Worm (Caenorhabditis elegans) whole organism, midembryonic: ENCODE data around the gene ugtp-1.
A peak's percentile ranks its signal among the peaks of the same experiment; 100 is the strongest.

ENCODE experiments used
- cog-1 ChIP-seq: sonication (generic microtip); optimal IDR thresholded peaks from 2 replicates; lab custom pipeline; 2016; ENCODE audit warnings: missing genetic modification characterization, missing compliant biosample characterization
- klf-2 ChIP-seq: fragments of 200-800 bp; sonication (Bioruptor generic); conservative IDR thresholded peaks from 2 replicates; pipeline ENCODE4 v1.3.6; 2022; ENCODE audit warnings: missing genetic modification reagents, missing genetic modification characterization, missing compliant biosample characterization
- med-1 ChIP-seq: sonication (generic microtip); optimal IDR thresholded peaks from 2 replicates; lab custom pipeline; 2017; ENCODE audit warnings: missing genetic modification characterization, mild to moderate bottlenecking, missing compliant biosample characterization, antibody characterized with exemption, missing genetic modification reagents; ENCODE audit not compliant: insufficient read depth
- ref-1 ChIP-seq: fragments of 200-800 bp; sonication (Bioruptor generic); conservative IDR thresholded peaks from 2 replicates; pipeline ENCODE4 v1.3.6; 2022; ENCODE audit warnings: missing genetic modification reagents, missing genetic modification characterization, missing compliant biosample characterization
- tab-1 ChIP-seq: fragments of 200-800 bp; sonication (Bioruptor generic); IDR thresholded peaks from 2 replicates; pipeline ENCODE4 v1.3.6; 2022; ENCODE audit warnings: missing genetic modification characterization, missing compliant biosample characterization
- ztf-23 ChIP-seq: fragments of 200-800 bp; sonication (Bioruptor generic); IDR thresholded peaks from 2 replicates; pipeline ENCODE4 v1.3.6; 2022; ENCODE audit warnings: missing genetic modification reagents, missing genetic modification characterization, missing compliant biosample characterization
- ztf-29 ChIP-seq: fragments of 200-800 bp; sonication (Bioruptor generic); IDR thresholded peaks from 2 replicates; pipeline ENCODE4 v1.3.6; 2022; ENCODE audit warnings: missing genetic modification reagents, missing genetic modification characterization, missing compliant biosample characterization

- TF ChIP-seq tab-1 (GFP tag; lab: Robert Waterston, UW) (peak; percentile 69; the same call in 1 of the 2 replicates), cog-1 (tag; lab: Kevin White, UChicago) (peak; percentile 72), klf-2 (GFP tag; lab: Robert Waterston, UW) (0 out of 2 replicates have a peak, but pooled peaks have one; percentile 63), med-1 (GFP tag; lab: Kevin White, UChicago) (no peak), ztf-23 (GFP tag; lab: Robert Waterston, UW) (peak; percentile 90), ztf-29 (GFP tag; lab: Robert Waterston, UW) (no peak), ref-1 (GFP tag; lab: Robert Waterston, UW) (0 out of 2 replicates have a peak, but pooled peaks have one; percentile 5)
These were observed 9.1 kb downstream of the ugtp-1 start, which contains the start of gene pdhk-2 for ce11 chrIII:8741276-8741860.
